Worm (Caenorhabditis elegans): Measurements from ENCODE around the gene ceh-30.

ceh-30 gene

DNA sequence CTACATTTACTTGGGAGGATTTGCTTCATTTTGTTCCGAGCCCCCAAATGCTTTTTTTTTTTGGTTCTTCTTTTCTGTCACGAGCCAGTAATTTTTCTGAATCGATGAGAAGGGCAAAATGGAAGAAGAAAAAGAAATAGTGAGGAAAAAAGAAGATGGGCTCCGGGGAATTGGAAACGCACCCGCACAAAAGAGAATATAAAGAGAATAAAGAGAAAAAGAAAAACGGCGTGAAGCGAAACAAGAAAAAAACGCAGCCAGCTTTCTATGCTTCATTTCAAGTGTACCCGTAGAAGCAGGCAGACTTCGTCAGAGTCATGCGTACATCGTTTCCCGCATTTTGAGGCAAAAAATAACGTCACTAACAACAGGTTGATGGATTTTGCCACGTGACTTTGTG lies 47.7 kb downstream of the ceh-30 start (continued):
- TF ChIP-seq nhr-11 (tag; optimal IDR thresholded peaks at IDR 0.05) (no peak), dsc-1 (tag; optimal IDR thresholded peaks at IDR 0.05) (peak; percentile 18), nhr-47 (tag; optimal IDR thresholded peaks at IDR 0.05) (peak; percentile 48), nhr-12 (tag; optimal IDR thresholded peaks at IDR 0.05) (no peak), ets-5 (GFP tag; IDR thresholded peaks at IDR 0.05) (no peak), C04F5.9 (tag; optimal IDR thresholded peaks at IDR 0.05) (no peak), nhr-71 (tag; optimal IDR thresholded peaks at IDR 0.05) (peak; percentile 54), ceh-8 (GFP tag; optimal IDR thresholded peaks at IDR 0.05) (no peak), unc-86 (tag; optimal IDR thresholded peaks at IDR 0.05) (peak; percentile 44), egl-27 (tag; optimal IDR thresholded peaks at IDR 0.05) (no peak), ceh-82 (tag; optimal IDR thresholded peaks at IDR 0.05) (peak in 1 of 3 experiments; percentile 24), nhr-20 (tag; optimal IDR thresholded peaks at IDR 0.05) (peak; percentile 11), lin-39 (tag; optimal IDR thresholded peaks at IDR 0.05) (no peak), pqm-1 (tag; optimal IDR thresholded peaks at IDR 0.05) (no peak)

DNA sequence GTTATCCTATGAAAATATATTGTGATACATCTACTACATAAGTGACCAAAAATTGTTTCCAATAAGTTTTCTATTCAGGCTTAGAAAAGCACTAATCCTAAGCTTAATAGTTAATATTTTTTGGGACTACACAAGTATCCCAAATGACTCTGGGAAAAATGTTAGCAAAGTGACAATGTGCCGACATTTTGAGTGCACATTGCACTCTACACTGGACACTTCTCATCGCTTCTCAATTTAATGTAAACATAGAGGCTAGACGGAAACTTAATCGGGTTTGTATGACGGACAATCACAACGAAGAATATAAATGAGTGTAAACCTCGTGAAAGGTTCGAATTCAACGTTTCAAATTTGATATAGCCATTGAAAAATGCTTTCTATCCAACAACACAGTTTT lies 48.3 kb downstream of the ceh-30 start:
- TF ChIP-seq elt-2 (tag; optimal IDR thresholded peaks at IDR 0.05) (peak; percentile 38), lin-13 (GFP tag; optimal IDR thresholded peaks at IDR 0.05) (peak; percentile 52), nhr-71 (tag; optimal IDR thresholded peaks at IDR 0.05) (peak; percentile 62), sup-37 (GFP tag; optimal IDR thresholded peaks at IDR 0.05) (no peak), ama-1 (optimal IDR thresholded peaks at IDR 0.05) (peak; percentile 90), elt-3 (tag; optimal IDR thresholded peaks at IDR 0.05) (peak in 1 of 6 experiments; percentile 29), ztf-4 (tag; optimal IDR thresholded peaks at IDR 0.05) (peak; percentile 78), efl-1 (optimal IDR thresholded peaks at IDR 0.05) (peak in 1 of 2 experiments; percentile 51), efl-1 (GFP tag; optimal IDR thresholded peaks at IDR 0.05 in 1 of 2) (no peak), C16A3.4 (tag; optimal IDR thresholded peaks at IDR 0.05) (peak; percentile 24), nhr-76 (tag; optimal IDR thresholded peaks at IDR 0.05) (no peak), C04F5.9 (tag; optimal IDR thresholded peaks at IDR 0.05) (no peak), swsn-7 (tag; optimal IDR thresholded peaks at IDR 0.05) (peak; percentile 1), lin-15B (tag; optimal IDR thresholded peaks at IDR 0.05) (no peak), nhr-47 (tag; optimal IDR thresholded peaks at IDR 0.05) (peak; percentile 68), unc-86 (tag; optimal IDR thresholded peaks at IDR 0.05) (no peak), lin-35 (GFP tag; optimal IDR thresholded peaks at IDR 0.05) (peak in 1 of 2 experiments; percentile 33), rnt-1 (tag; optimal IDR thresholded peaks at IDR 0.05) (peak; percentile 50), lsy-2 (tag; optimal IDR thresholded peaks at IDR 0.05) (peak; percentile 5 to 7), ceh-82 (tag; optimal IDR thresholded peaks at IDR 0.05) (no peak), aly-2 (tag; optimal IDR thresholded peaks at IDR 0.05) (peak; percentile 80), lir-3 (tag; optimal IDR thresholded peaks at IDR 0.05; ENCODE audit: poor library complexity) (peak; percentile 2), lin-39 (tag; optimal IDR thresholded peaks at IDR 0.05) (no peak), fkh-8 (tag; optimal IDR thresholded peaks at IDR 0.05) (no peak), egl-13 (tag; optimal IDR thresholded peaks at IDR 0.05) (no peak), aha-1 (tag; optimal IDR thresholded peaks at IDR 0.05) (no peak), hlh-4 (tag; optimal IDR thresholded peaks at IDR 0.05) (no peak), pqm-1 (tag; optimal IDR thresholded peaks at IDR 0.05) (no peak), lin-14 (GFP tag; optimal IDR thresholded peaks at IDR 0.05) (peak; percentile 53), pax-3 (tag; optimal IDR thresholded peaks at IDR 0.05) (no peak), isw-1 (GFP tag; IDR thresholded peaks at IDR 0.05) (no peak), nhr-12 (tag; optimal IDR thresholded peaks at IDR 0.05) (no peak), fos-1 (tag; optimal IDR thresholded peaks at IDR 0.05) (peak; percentile 38), tbx-2 (tag; optimal IDR thresholded peaks at IDR 0.05) (peak; percentile 32), C34B4.2 (tag; optimal IDR thresholded peaks at IDR 0.05) (no peak), nhr-19 (GFP tag; conservative IDR thresholded peaks at IDR 0.05) (peak; percentile 45), nhr-90 (tag; optimal IDR thresholded peaks at IDR 0.05; ENCODE audit: poor library complexity) (peak; percentile 73), nhr-20 (tag; optimal IDR thresholded peaks at IDR 0.05) (peak; percentile 10), ztf-11 (tag; optimal IDR thresholded peaks at IDR 0.05) (no peak), snu-23 (GFP tag; optimal IDR thresholded peaks at IDR 0.05) (peak; percentile 64)
